Worm (Caenorhabditis elegans) whole organism, late embryonic: ENCODE data around the gene C56C10.7.

Source experiments
- C38D4.7 ChIP-seq: fragments of 200-800 bp; sonication (Bioruptor generic); optimal IDR thresholded peaks from 2 replicates; lab custom pipeline; 2018; ENCODE audit warnings: mild to moderate bottlenecking, missing genetic modification characterization, moderate library complexity, missing compliant biosample characterization
- F13H6.1 ChIP-seq: sonication (generic microtip); optimal IDR thresholded peaks from 2 replicates; lab custom pipeline; 2016; ENCODE audit warnings: missing genetic modification characterization, missing compliant biosample characterization
- K02D7.2 ChIP-seq: sonication (generic microtip); optimal IDR thresholded peaks from 2 replicates; lab custom pipeline; 2017; ENCODE audit warnings: mild to moderate bottlenecking, missing genetic modification characterization, missing compliant biosample characterization
- ceh-14 ChIP-seq: sonication (generic microtip); optimal IDR thresholded peaks from 2 replicates; lab custom pipeline; 2016; ENCODE audit warnings: missing genotype, missing genetic modification characterization, missing compliant biosample characterization
- ceh-18 ChIP-seq: sonication (generic microtip); optimal IDR thresholded peaks from 2 replicates; lab custom pipeline; 2016; ENCODE audit warnings: missing genetic modification characterization, missing compliant biosample characterization
- ceh-22 ChIP-seq: sonication (generic microtip); optimal IDR thresholded peaks from 2 replicates; lab custom pipeline; 2017; ENCODE audit warnings: missing biosample characterization, missing genetic modification characterization
- ceh-31 ChIP-seq: sonication (generic microtip); optimal IDR thresholded peaks from 2 replicates; lab custom pipeline; 2016; ENCODE audit warnings: missing genetic modification characterization, missing compliant biosample characterization
- ceh-34 ChIP-seq: sonication (generic microtip); optimal IDR thresholded peaks from 2 replicates; lab custom pipeline; 2016; ENCODE audit warnings: mild to moderate bottlenecking, missing genetic modification characterization, missing compliant biosample characterization
- elt-2 ChIP-seq: sonication (generic microtip); optimal IDR thresholded peaks from 2 replicates; lab custom pipeline; 2016; ENCODE audit warnings: missing genetic modification reagents, missing genetic modification characterization, missing compliant biosample characterization
- ets-4 ChIP-seq: sonication (generic microtip); optimal IDR thresholded peaks from 2 replicates; lab custom pipeline; 2016; ENCODE audit warnings: missing genetic modification characterization, missing compliant biosample characterization
- fax-1 ChIP-seq: sonication (generic microtip); optimal IDR thresholded peaks from 2 replicates; lab custom pipeline; 2016; ENCODE audit warnings: missing genotype, missing genetic modification characterization, missing compliant biosample characterization
- fkh-10 ChIP-seq: fragments of 150-350 bp; optimal IDR thresholded peaks from 2 replicates; lab custom pipeline; 2014; ENCODE audit warnings: missing biosample characterization, missing genetic modification reagents, missing genetic modification characterization
- hlh-13 ChIP-seq: fragments of 200-800 bp; sonication (Bioruptor generic); optimal IDR thresholded peaks from 2 replicates; lab custom pipeline; 2018; ENCODE audit warnings: mild to moderate bottlenecking, missing genetic modification characterization, missing compliant biosample characterization
- hlh-30 ChIP-seq: sonication (generic microtip); optimal IDR thresholded peaks from 2 replicates; lab custom pipeline; 2017; ENCODE audit warnings: antibody characterized with exemption, missing genetic modification characterization, missing compliant biosample characterization; ENCODE audit not compliant: insufficient read depth
- hlh-8 ChIP-seq: sonication (generic microtip); optimal IDR thresholded peaks from 2 replicates; lab custom pipeline; 2016; ENCODE audit warnings: missing genotype, missing genetic modification characterization, missing compliant biosample characterization
- madf-2 ChIP-seq: sonication (generic microtip); optimal IDR thresholded peaks from 2 replicates; lab custom pipeline; 2017; ENCODE audit warnings: missing genetic modification characterization, missing compliant biosample characterization
- nfya-1 ChIP-seq: sonication (generic microtip); optimal IDR thresholded peaks from 2 replicates; lab custom pipeline; 2017; ENCODE audit warnings: missing genetic modification characterization, mild to moderate bottlenecking, missing compliant biosample characterization, antibody characterized with exemption, moderate library complexity
- odd-2 ChIP-seq: sonication (generic microtip); optimal IDR thresholded peaks from 2 replicates; lab custom pipeline; 2017; ENCODE audit warnings: antibody characterized with exemption, mild to moderate bottlenecking, missing genetic modification characterization, missing compliant biosample characterization
- pag-3 ChIP-seq: sonication (generic microtip); optimal IDR thresholded peaks from 2 replicates; lab custom pipeline; 2016; ENCODE audit warnings: missing compliant biosample characterization, missing genetic modification characterization, borderline replicate concordance
- pat-9 ChIP-seq: fragments of 200-800 bp; sonication (Bioruptor generic); optimal IDR thresholded peaks from 2 replicates; lab custom pipeline; 2018; ENCODE audit warnings: mild to moderate bottlenecking, missing genetic modification characterization, moderate library complexity, missing compliant biosample characterization
- pax-1 ChIP-seq: fragments of 150-350 bp; optimal IDR thresholded peaks from 2 replicates; lab custom pipeline; 2014; ENCODE audit warnings: missing biosample characterization, missing genetic modification characterization
- pqm-1 ChIP-seq: sonication (generic microtip); optimal IDR thresholded peaks from 2 replicates; lab custom pipeline; 2016; ENCODE audit warnings: missing genetic modification characterization, missing compliant biosample characterization
- rnt-1 ChIP-seq: sonication (generic microtip); optimal IDR thresholded peaks from 2 replicates; lab custom pipeline; 2016; ENCODE audit warnings: missing genetic modification characterization, missing compliant biosample characterization
- tbx-7 ChIP-seq: sonication (generic microtip); optimal IDR thresholded peaks from 2 replicates; lab custom pipeline; 2016; ENCODE audit warnings: missing genotype, missing genetic modification characterization, missing compliant biosample characterization
- unc-42 ChIP-seq: sonication (generic microtip); optimal IDR thresholded peaks from 2 replicates; lab custom pipeline; 2016; ENCODE audit warnings: missing genotype, missing genetic modification characterization, missing compliant biosample characterization
- unc-55 ChIP-seq: sonication (generic microtip); optimal IDR thresholded peaks from 2 replicates; lab custom pipeline; 2017; ENCODE audit warnings: missing biosample characterization, missing genetic modification reagents, missing genetic modification characterization
- unc-86 ChIP-seq: sonication (generic microtip); optimal IDR thresholded peaks from 2 replicates; lab custom pipeline; 2016; ENCODE audit warnings: missing genetic modification characterization, missing compliant biosample characterization

The C56C10.7 gene

DNA sequence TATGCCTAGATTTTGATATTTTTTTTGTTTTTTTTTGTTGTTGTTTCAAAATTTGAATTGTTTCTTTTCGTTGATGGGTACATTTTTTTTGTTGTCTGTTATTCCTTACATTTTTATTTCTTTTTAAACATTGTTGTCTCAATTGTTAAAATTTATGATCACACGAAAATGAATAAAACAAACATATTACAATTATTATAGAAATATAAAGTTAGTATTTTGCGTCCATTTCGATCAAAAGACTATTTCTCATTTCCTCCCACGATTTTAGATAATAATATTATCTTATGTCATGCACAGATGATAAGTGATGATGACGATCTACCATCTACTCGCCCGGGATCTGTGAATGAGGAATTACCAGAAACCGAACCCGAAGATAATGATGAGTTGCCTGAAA lies 32.7 kb downstream of the C56C10.7 start, which contains the start of gene wrn-1:
TSS of gene wrn-1 (plus strand) at position 301 of the 400 bp plus-strand sequence.
- TF ChIP-seq fkh-10 (GFP tag; lab: Kevin White, UChicago): no peak
- no peak for TF ChIP-seq ceh-18 (tag; lab: Kevin White, UChicago)
- TF ChIP-seq pqm-1 (tag; lab: Kevin White, UChicago): no peak
- no peak for TF ChIP-seq tbx-7 (tag; lab: Kevin White, UChicago)
- TF ChIP-seq pat-9 (tag; lab: Kevin White, UChicago): no peak
- no peak for TF ChIP-seq ceh-14 (tag; lab: Kevin White, UChicago)
- no peak for TF ChIP-seq hlh-8 (tag; lab: Kevin White, UChicago)
- no peak for TF ChIP-seq pag-3 (tag; lab: Kevin White, UChicago)
- TF ChIP-seq madf-2 (tag; lab: Kevin White, UChicago): no peak
- TF ChIP-seq unc-86 (tag; lab: Kevin White, UChicago): no peak
- no peak for TF ChIP-seq ceh-22 (tag; lab: Kevin White, UChicago)
- TF ChIP-seq fax-1: no peak
- no peak for TF ChIP-seq C38D4.7
- no peak for TF ChIP-seq elt-2 (tag; lab: Kevin White, UChicago)
- TF ChIP-seq F13H6.1 (tag; lab: Kevin White, UChicago): no peak
- no peak for TF ChIP-seq ets-4 (tag; lab: Kevin White, UChicago)
- TF ChIP-seq nfya-1 (tag; lab: Kevin White, UChicago): no peak
- TF ChIP-seq ceh-31 (tag; lab: Kevin White, UChicago): no peak
- TF ChIP-seq hlh-13 (GFP tag; lab: Kevin White, UChicago): no peak

DNA sequence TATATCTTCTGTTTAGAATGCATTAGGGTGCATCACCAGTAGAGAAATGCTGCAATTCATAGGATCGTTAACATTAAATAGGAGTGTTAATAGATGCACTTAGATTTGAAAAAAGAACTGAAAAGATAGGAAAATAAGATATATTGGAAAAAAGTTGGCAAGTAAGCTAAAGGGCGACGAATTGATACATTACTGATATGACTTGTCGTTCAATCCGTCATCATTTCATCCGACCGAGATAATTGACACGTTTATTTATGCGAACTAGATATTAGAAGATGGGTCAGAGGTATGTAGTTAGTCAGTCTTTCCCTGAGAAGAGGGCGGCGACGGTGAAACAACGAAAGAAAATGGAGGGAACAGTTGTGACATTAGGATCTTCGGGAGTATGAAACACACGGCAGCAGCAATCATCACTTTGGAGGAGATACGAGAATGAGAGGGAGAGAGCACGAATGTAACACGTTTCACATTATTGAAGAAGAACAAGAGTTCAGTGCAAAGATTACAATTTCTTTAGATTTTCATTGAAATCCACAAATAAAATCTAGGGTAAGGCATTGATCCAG lies 42.4 kb downstream of the C56C10.7 start, which contains the start of gene lron-15:
TSS of gene lron-15 (minus strand) at position 51 of the 569 bp plus-strand sequence.
- TF ChIP-seq rnt-1 (tag; lab: Kevin White, UChicago): peak; percentile 21
- TF ChIP-seq odd-2 (tag; lab: Kevin White, UChicago): no peak
- no peak for TF ChIP-seq K02D7.2 (tag; lab: Kevin White, UChicago)
- no peak for TF ChIP-seq ceh-34
- TF ChIP-seq unc-55 (GFP tag; lab: Kevin White, UChicago): peak; percentile 50

DNA sequence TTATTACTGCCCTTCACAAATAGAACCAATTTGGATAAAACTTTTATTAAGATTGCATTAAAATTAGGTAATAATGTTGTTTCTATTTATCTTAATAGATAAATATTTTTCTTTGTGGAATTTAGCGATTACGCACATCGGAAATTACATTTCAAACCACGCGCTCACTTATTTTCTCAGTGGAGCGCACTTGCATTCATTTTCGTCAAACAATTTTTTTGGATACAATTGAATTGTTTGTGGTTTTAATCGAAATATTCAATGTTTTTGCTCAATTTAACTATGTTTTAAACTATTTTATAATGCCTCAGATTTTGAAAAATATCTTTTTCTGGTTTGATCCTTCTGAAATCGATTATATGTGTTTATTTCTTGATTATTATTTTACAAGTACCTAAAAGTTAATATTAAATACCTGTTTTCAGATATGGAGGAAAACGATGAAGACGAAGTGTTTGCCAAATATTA lies 51.4 kb downstream of the C56C10.7 start, which contains the start of gene utp-20:
TSS of gene utp-20 (plus strand) at position 418 of the 468 bp plus-strand sequence.
- peak; percentile 70 for TF ChIP-seq hlh-30
- TF ChIP-seq ceh-31 (tag; lab: Kevin White, UChicago): peak; percentile 26
- no peak for TF ChIP-seq hlh-13 (GFP tag; lab: Kevin White, UChicago)
- no peak for TF ChIP-seq pax-1 (tag; lab: Kevin White, UChicago)
- TF ChIP-seq madf-2 (tag; lab: Kevin White, UChicago): no peak
- no peak for TF ChIP-seq hlh-8 (tag; lab: Kevin White, UChicago)
- peak; percentile 5 for TF ChIP-seq nfya-1 (tag; lab: Kevin White, UChicago)
- peak; percentile 81 for TF ChIP-seq unc-42
